Worm (Caenorhabditis elegans) whole organism, L1 larva: ENCODE measurements around the gene ZK1127.13.

Experiments
- blmp-1 ChIP-seq: fragments of 150-350 bp; optimal IDR thresholded peaks from 2 replicates; lab custom pipeline; 2014; ENCODE audit warnings: missing biosample characterization, missing genetic modification characterization
- ceh-82 ChIP-seq, 3 experiments: fragments of 150-350 bp in 1 of 3; sonication (generic microtip) in 2 of 3; optimal IDR thresholded peaks; 2 replicates each; lab custom pipeline; 2014 to 2017; ENCODE audit warnings: missing biosample characterization in 3 of 3, missing genetic modification characterization in 3 of 3
- dpl-1 ChIP-seq, 3 experiments: fragments of 150-350 bp in 2 of 3; sonication (generic microtip) in 1 of 3; optimal IDR thresholded peaks; 2 replicates each; lab custom pipeline; 2014 to 2017; ENCODE audit warnings: missing biosample characterization in 3 of 3, missing genetic modification characterization in 3 of 3, missing genetic modification reagents in 3 of 3
- nhr-90 ChIP-seq: sonication (generic microtip); optimal IDR thresholded peaks from 2 replicates; lab custom pipeline; 2016; ENCODE audit warnings: mild to moderate bottlenecking, missing genetic modification characterization, missing compliant biosample characterization; ENCODE audit not compliant: poor library complexity
- unc-30 ChIP-seq: sonication (generic microtip); optimal IDR thresholded peaks from 2 replicates; lab custom pipeline; 2017; ENCODE audit warnings: missing biosample characterization, missing genetic modification characterization
- ztf-11 ChIP-seq, 2 experiments: sonication (generic microtip); optimal IDR thresholded peaks; 2 replicates each; lab custom pipeline; 2016 to 2017; ENCODE audit warnings: missing genetic modification characterization in 2 of 2, missing biosample characterization in 1 of 2, missing compliant biosample characterization in 1 of 2

DNA sequence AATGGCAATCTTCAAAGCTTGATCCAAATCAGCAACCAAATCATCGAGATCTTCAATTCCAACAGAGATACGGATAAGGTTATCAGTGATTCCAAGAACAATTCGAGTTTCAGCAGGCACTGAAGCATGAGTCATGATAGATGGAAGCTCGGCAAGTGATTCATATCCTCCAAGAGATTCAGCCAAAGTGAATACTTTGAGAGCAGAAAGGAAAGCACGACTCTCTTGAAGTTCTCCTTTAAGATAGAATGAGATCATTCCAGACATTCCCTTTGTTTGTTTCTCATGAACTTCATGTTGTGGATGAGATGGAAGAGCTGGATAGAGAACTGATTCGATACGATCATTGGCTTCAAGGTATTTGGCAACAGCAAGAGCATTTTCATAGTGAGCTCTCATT lies 3.2 kb downstream of the ZK1127.13 start:
- TF ChIP-seq dpl-1 (GFP tag; optimal IDR thresholded peaks at IDR 0.05; lab: Kevin White, UChicago) (no peak), blmp-1 (tag; lab: Kevin White, UChicago) (no peak), nhr-90 (no peak), unc-30 (tag; lab: Kevin White, UChicago) (no peak), ceh-82 (tag; optimal IDR thresholded peaks at IDR 0.05; lab: Kevin White, UChicago) (no peak), ztf-11 (tag; optimal IDR thresholded peaks at IDR 0.05; lab: Kevin White, UChicago) (no peak)
